Worm (Caenorhabditis elegans) whole organism, midembryonic: ENCODE measurements around the gene sto-6.

ENCODE experiments used
- T22C8.4 ChIP-seq: fragments of 200-800 bp; sonication (Bioruptor generic); IDR thresholded peaks from 2 replicates; pipeline ENCODE4 v1.3.6; 2022; ENCODE audit warnings: missing genetic modification characterization, missing compliant biosample characterization
- flt-1 ChIP-seq: fragments of 200-800 bp; sonication (Bioruptor generic); IDR thresholded peaks from 2 replicates; pipeline ENCODE4 v1.3.6; 2022; ENCODE audit warnings: missing genetic modification characterization, missing compliant biosample characterization
- tab-1 ChIP-seq: fragments of 200-800 bp; sonication (Bioruptor generic); IDR thresholded peaks from 2 replicates; pipeline ENCODE4 v1.3.6; 2022; ENCODE audit warnings: missing genetic modification characterization, missing compliant biosample characterization
- ztf-23 ChIP-seq: fragments of 200-800 bp; sonication (Bioruptor generic); IDR thresholded peaks from 2 replicates; pipeline ENCODE4 v1.3.6; 2022; ENCODE audit warnings: missing genetic modification reagents, missing genetic modification characterization, missing compliant biosample characterization

- TF ChIP-seq tab-1 (GFP tag; lab: Robert Waterston, UW) (no peak), ztf-23 (GFP tag; lab: Robert Waterston, UW) (no peak), T22C8.4 (GFP tag; lab: Robert Waterston, UW) (no peak), flt-1 (GFP tag; lab: Robert Waterston, UW) (no peak)
Measured at ce11 chrX:11617387-11617786, 14.8 kb upstream of the sto-6 start, which contains the start of gene F52D10.4.
